Fruit fly (Drosophila melanogaster) whole organism, embryonic: Measurements from ENCODE around the gene GlyRS.

Experiments
- Ada2b ChIP-seq: fragments of 200-800 bp; sonication (Bioruptor generic); IDR thresholded peaks from 2 replicates; pipeline ENCODE4 v1.3.6; 2022; ENCODE audit warnings: missing biosample characterization, missing genetic modification characterization
- BEAF-32 ChIP-seq: fragments of 200-800 bp; sonication (Bioruptor generic); optimal IDR thresholded peaks from 3 replicates; lab custom pipeline; 2017; ENCODE audit warnings: missing biosample characterization, missing genetic modification characterization, mild to moderate bottlenecking, moderate library complexity, missing genetic modification reagents
- Blimp-1 ChIP-seq: fragments of 200-800 bp; sonication (Bioruptor generic); optimal IDR thresholded peaks from 3 replicates; lab custom pipeline; 2018; ENCODE audit warnings: missing biosample characterization, missing genetic modification characterization, mild to moderate bottlenecking, moderate library complexity, missing genetic modification reagents
- CG10274 ChIP-seq: fragments of 200-800 bp; sonication (Bioruptor generic); optimal IDR thresholded peaks from 3 replicates; lab custom pipeline; 2017; ENCODE audit warnings: missing biosample characterization, mild to moderate bottlenecking, missing genetic modification characterization
- CG11695 ChIP-seq: fragments of 200-800 bp; sonication (Bioruptor generic); IDR thresholded peaks from 3 replicates; pipeline ENCODE4 v1.3.6; 2022; ENCODE audit warnings: missing biosample characterization, missing genetic modification characterization
- CG12104 ChIP-seq: fragments of 200-800 bp; sonication (Bioruptor generic); optimal IDR thresholded peaks from 3 replicates; lab custom pipeline; 2016; ENCODE audit warnings: missing biosample characterization, missing genetic modification characterization
- CG13296 ChIP-seq: fragments of 200-800 bp; sonication (Bioruptor generic); optimal IDR thresholded peaks from 3 replicates; lab custom pipeline; 2018; ENCODE audit warnings: missing biosample characterization, mild to moderate bottlenecking, missing genetic modification characterization
- CG14667 ChIP-seq: fragments of 200-800 bp; sonication (Bioruptor generic); IDR thresholded peaks from 2 replicates; pipeline ENCODE4 v1.3.6; 2022; ENCODE audit warnings: missing biosample characterization, missing genetic modification characterization
- CG15479 ChIP-seq: fragments of 200-800 bp; sonication (Bioruptor generic); optimal IDR thresholded peaks from 3 replicates; lab custom pipeline; 2019; ENCODE audit warnings: missing biosample characterization, mild to moderate bottlenecking, missing genetic modification characterization, moderate library complexity
- CG16779 ChIP-seq: fragments of 200-800 bp; sonication (Bioruptor generic); IDR thresholded peaks from 2 replicates; pipeline ENCODE4 v1.3.6; 2022; ENCODE audit warnings: missing biosample characterization, missing genetic modification characterization
- CG16813 ChIP-seq: fragments of 200-800 bp; sonication (Bioruptor generic); IDR thresholded peaks from 3 replicates; pipeline ENCODE4 v1.3.6; 2022; ENCODE audit warnings: missing biosample characterization, missing genetic modification characterization; ENCODE audit not compliant: partially characterized antibody
- CG17359 ChIP-seq: fragments of 200-800 bp; sonication (Bioruptor generic); optimal IDR thresholded peaks from 3 replicates; lab custom pipeline; 2018; ENCODE audit warnings: missing biosample characterization, mild to moderate bottlenecking, missing genetic modification characterization, moderate library complexity
- CG17361 ChIP-seq: fragments of 200-800 bp; sonication (Bioruptor generic); IDR thresholded peaks from 3 replicates; pipeline ENCODE4 v1.3.6; 2022; ENCODE audit warnings: missing biosample characterization, missing genetic modification characterization
- CG2202 ChIP-seq: fragments of 200-800 bp; sonication (Bioruptor generic); optimal IDR thresholded peaks from 2 replicates; lab custom pipeline; 2018; ENCODE audit warnings: missing biosample characterization, mild to moderate bottlenecking, missing genetic modification characterization
- CG30403 ChIP-seq: fragments of 200-800 bp; sonication (Bioruptor generic); optimal IDR thresholded peaks from 3 replicates; lab custom pipeline; 2016; ENCODE audit warnings: missing biosample characterization, missing genetic modification characterization
- CG3847 ChIP-seq: fragments of 200-800 bp; sonication (Bioruptor generic); IDR thresholded peaks from 2 replicates; pipeline ENCODE4 v1.3.6; 2022; ENCODE audit warnings: missing biosample characterization, missing genetic modification characterization
- CG4820 ChIP-seq: fragments of 200-800 bp; sonication (Bioruptor generic); optimal IDR thresholded peaks from 3 replicates; lab custom pipeline; 2016; ENCODE audit warnings: missing biosample characterization, missing genetic modification characterization
- CG5953 ChIP-seq: fragments of 200-800 bp; sonication (Bioruptor generic); IDR thresholded peaks from 2 replicates; pipeline ENCODE4 v1.3.6; 2022; ENCODE audit warnings: missing biosample characterization, missing genetic modification characterization
- CG6254 ChIP-seq: fragments of 200-800 bp; sonication (Bioruptor generic); optimal IDR thresholded peaks from 3 replicates; lab custom pipeline; 2017; ENCODE audit warnings: mild to moderate bottlenecking, missing biosample characterization, missing genetic modification reagents, missing genetic modification characterization
- CG7839 ChIP-seq: fragments of 200-800 bp; sonication (Bioruptor generic); optimal IDR thresholded peaks from 3 replicates; lab custom pipeline; 2018; ENCODE audit warnings: missing biosample characterization, mild to moderate bottlenecking, missing genetic modification characterization, moderate library complexity
- Dbx ChIP-seq: fragments of 200-800 bp; sonication (Bioruptor generic); IDR thresholded peaks from 3 replicates; pipeline ENCODE4 v1.3.6; 2022; ENCODE audit warnings: missing biosample characterization, missing genetic modification characterization
- Deaf1 ChIP-seq: fragments of 200-800 bp; optimal IDR thresholded peaks from 3 replicates; lab custom pipeline; 2019; ENCODE audit warnings: missing biosample characterization, mild to moderate bottlenecking, missing genetic modification characterization, moderate library complexity
- Dfd ChIP-seq, 2 experiments: fragments of >200 bp; optimal IDR thresholded peaks; 2 replicates each; lab custom pipeline; 2017; ENCODE audit warnings: missing biosample characterization in 2 of 2, missing genetic modification characterization in 2 of 2
- Dip2 ChIP-seq: fragments of 200-800 bp; sonication (Bioruptor generic); IDR thresholded peaks from 2 replicates; pipeline ENCODE4 v1.3.6; 2022; ENCODE audit warnings: missing biosample characterization, missing genetic modification characterization
- GATAe ChIP-seq: fragments of 200-800 bp; sonication (Bioruptor generic); conservative IDR thresholded peaks from 2 replicates; pipeline ENCODE4 v1.3.6; 2022; ENCODE audit warnings: missing biosample characterization, missing genetic modification characterization
- HLH4C ChIP-seq: fragments of 200-800 bp; sonication (Bioruptor generic); IDR thresholded peaks from 3 replicates; pipeline ENCODE4 v1.3.6; 2022; ENCODE audit warnings: missing biosample characterization, missing genetic modification characterization; ENCODE audit not compliant: partially characterized antibody
- Hand ChIP-seq: fragments of 200-800 bp; sonication (Bioruptor generic); optimal IDR thresholded peaks from 2 replicates; lab custom pipeline; 2017; ENCODE audit warnings: mild to moderate bottlenecking, missing biosample characterization, missing genetic modification reagents, missing genetic modification characterization
- Hey ChIP-seq: fragments of 200-800 bp; sonication (Bioruptor generic); optimal IDR thresholded peaks from 3 replicates; lab custom pipeline; 2018; ENCODE audit warnings: missing biosample characterization, mild to moderate bottlenecking, missing genetic modification characterization
- Meics ChIP-seq: fragments of 200-800 bp; sonication (Bioruptor generic); optimal IDR thresholded peaks from 2 replicates; lab custom pipeline; 2017; ENCODE audit warnings: missing biosample characterization, mild to moderate bottlenecking, missing genetic modification characterization
- NfI ChIP-seq: fragments of 200-800 bp; sonication (Bioruptor generic); optimal IDR thresholded peaks from 3 replicates; lab custom pipeline; 2018; ENCODE audit warnings: missing biosample characterization, mild to moderate bottlenecking, missing genetic modification characterization, moderate library complexity
- Rfx ChIP-seq: fragments of 200-800 bp; sonication (Bioruptor generic); IDR thresholded peaks from 2 replicates; pipeline ENCODE4 v1.3.6; 2022; ENCODE audit warnings: missing biosample characterization, missing genetic modification characterization
- Sin3A ChIP-seq: fragments of >200 bp; optimal IDR thresholded peaks from 2 replicates; lab custom pipeline; 2018
- Sox100B ChIP-seq: fragments of 200-800 bp; sonication (Bioruptor generic); optimal IDR thresholded peaks from 3 replicates; lab custom pipeline; 2018; ENCODE audit warnings: missing biosample characterization, mild to moderate bottlenecking, missing genetic modification characterization
- aop ChIP-seq: fragments of 200-800 bp; sonication (Bioruptor generic); IDR thresholded peaks from 2 replicates; pipeline ENCODE4 v1.3.6; 2022; ENCODE audit warnings: missing biosample characterization, missing genetic modification characterization
- ash1 ChIP-seq: fragments of 200-800 bp; sonication (Bioruptor generic); optimal IDR thresholded peaks from 2 replicates; lab custom pipeline; 2018; ENCODE audit warnings: missing biosample characterization, mild to moderate bottlenecking, missing genetic modification characterization
- ems ChIP-seq: fragments of 200-800 bp; sonication (Bioruptor generic); optimal IDR thresholded peaks from 3 replicates; lab custom pipeline; 2016; ENCODE audit warnings: missing biosample characterization, missing genetic modification characterization
- eve ChIP-seq, 2 experiments: fragments of >200 bp; optimal IDR thresholded peaks; 2 replicates each; lab custom pipeline; 2017; ENCODE audit warnings: missing biosample characterization in 2 of 2, missing genetic modification characterization in 2 of 2
- fru ChIP-seq: fragments of >200 bp; optimal IDR thresholded peaks from 2 replicates; lab custom pipeline; 2017
- gcm2 ChIP-seq: fragments of 200-800 bp; sonication (Bioruptor generic); optimal IDR thresholded peaks from 2 replicates; lab custom pipeline; 2016; ENCODE audit warnings: missing biosample characterization, missing genetic modification characterization
- gsb ChIP-seq: fragments of 200-800 bp; sonication (Bioruptor generic); IDR thresholded peaks from 2 replicates; pipeline ENCODE4 v1.3.6; 2022; ENCODE audit warnings: missing biosample characterization, missing genetic modification characterization
- hb ChIP-seq: fragments of 200-800 bp; sonication (Bioruptor generic); IDR thresholded peaks from 3 replicates; pipeline ENCODE4 v1.3.6; 2022; ENCODE audit warnings: missing biosample characterization, missing genetic modification characterization; ENCODE audit not compliant: partially characterized antibody
- hkb ChIP-seq, 2 experiments: fragments of 200-800 bp in 1 of 2; fragments of >200 bp in 1 of 2; sonication (Bioruptor generic) in 1 of 2; IDR thresholded peaks in 1 of 2; optimal IDR thresholded peaks in 1 of 2; 2 replicates each; pipeline versions ENCODE4 v1.3.6 to Lab custom; 2017 to 2022; ENCODE audit warnings: missing biosample characterization in 1 of 2, missing genetic modification characterization in 1 of 2
- kay ChIP-seq: fragments of 200-800 bp; sonication (Bioruptor generic); optimal IDR thresholded peaks from 2 replicates; lab custom pipeline; 2016; ENCODE audit warnings: missing biosample characterization, missing genetic modification characterization
- mirr ChIP-seq: fragments of 200-800 bp; sonication (Bioruptor generic); optimal IDR thresholded peaks from 3 replicates; lab custom pipeline; 2018; ENCODE audit warnings: missing biosample characterization, mild to moderate bottlenecking, missing genetic modification characterization
- nmo ChIP-seq: fragments of 200-800 bp; sonication (Bioruptor generic); optimal IDR thresholded peaks from 2 replicates; lab custom pipeline; 2018; ENCODE audit warnings: missing biosample characterization, mild to moderate bottlenecking, missing genetic modification characterization, moderate library complexity
- pb ChIP-seq: fragments of 200-800 bp; sonication (Bioruptor generic); optimal IDR thresholded peaks from 3 replicates; lab custom pipeline; 2016; ENCODE audit warnings: missing biosample characterization, missing genetic modification characterization
- rib ChIP-seq: fragments of 200-800 bp; sonication (Bioruptor generic); IDR thresholded peaks from 2 replicates; pipeline ENCODE4 v1.3.6; 2022; ENCODE audit warnings: missing biosample characterization, missing genetic modification characterization
- sna ChIP-seq: fragments of 200-800 bp; sonication (Bioruptor generic); IDR thresholded peaks from 2 replicates; pipeline ENCODE4 v1.3.6; 2022; ENCODE audit warnings: missing biosample characterization, missing genetic modification characterization; ENCODE audit not compliant: partially characterized antibody
- tap ChIP-seq: fragments of 200-800 bp; optimal IDR thresholded peaks from 3 replicates; lab custom pipeline; 2019; ENCODE audit warnings: missing biosample characterization, mild to moderate bottlenecking, missing genetic modification characterization, moderate library complexity
- twi ChIP-seq: fragments of 200-800 bp; optimal IDR thresholded peaks from 2 replicates; lab custom pipeline; 2019; ENCODE audit warnings: missing biosample characterization, mild to moderate bottlenecking, missing genetic modification characterization, moderate library complexity
- tx ChIP-seq: fragments of 200-800 bp; sonication (Bioruptor generic); optimal IDR thresholded peaks from 2 replicates; lab custom pipeline; 2016; ENCODE audit warnings: missing biosample characterization, missing genetic modification characterization

Gene GlyRS

dm6 chr3L:15089083-15089704 lies 5.7 kb upstream of the GlyRS start (continued):
- no peak for TF ChIP-seq CG12104 (GFP tag; lab: Kevin White, UChicago)
- no peak for TF ChIP-seq BEAF-32 (GFP tag; lab: Kevin White, UChicago)
- TF ChIP-seq Rfx (GFP tag; lab: Robert Waterston, UW): no peak
- no peak for TF ChIP-seq Dbx
- no peak for TF ChIP-seq CG2202 (tag; lab: Kevin White, UChicago)
- TF ChIP-seq CG15479 (GFP tag; lab: Kevin White, UChicago): no peak
- no peak for TF ChIP-seq gcm2
- 0 out of 3 replicates have a peak, but pooled peaks have one; percentile 15 for TF ChIP-seq CG17361 (GFP tag; lab: Robert Waterston, UW)
- TF ChIP-seq CG16779: no peak
- peak; percentile 82 for TF ChIP-seq Blimp-1 (GFP tag; lab: Kevin White, UChicago)
- TF ChIP-seq Sox100B (GFP tag; lab: Kevin White, UChicago): peak; percentile 37
- TF ChIP-seq tap: peak; percentile 43
- TF ChIP-seq hb (GFP tag; lab: Robert Waterston, UW): no peak
- no peak for TF ChIP-seq kay (GFP tag; lab: Kevin White, UChicago)
- TF ChIP-seq HLH4C (GFP tag; lab: Robert Waterston, UW): no peak
- TF ChIP-seq Meics (GFP tag; lab: Kevin White, UChicago): peak; percentile 15
- TF ChIP-seq pb (GFP tag; lab: Kevin White, UChicago): no peak
- TF ChIP-seq eve (GFP tag; optimal IDR thresholded peaks at IDR 0.05; lab: Kevin White, UChicago): no peak
- no peak for TF ChIP-seq CG5953
- no peak for TF ChIP-seq mirr (GFP tag; lab: Kevin White, UChicago)
- no peak for TF ChIP-seq fru (lab: Kevin White, UChicago)
- TF ChIP-seq ash1: no peak
- no peak for TF ChIP-seq sna
- no peak for TF ChIP-seq hkb (optimal IDR thresholded peaks at IDR 0.05; lab: Kevin White, UChicago)
- no peak for TF ChIP-seq hkb (GFP tag; IDR thresholded peaks at IDR 0.05; lab: Robert Waterston, UW)
- peak; percentile 57 for TF ChIP-seq CG7839 (tag; lab: Kevin White, UChicago)
- no peak for TF ChIP-seq Ada2b (GFP tag; lab: Robert Waterston, UW)
- TF ChIP-seq CG10274 (GFP tag; lab: Kevin White, UChicago): no peak
- TF ChIP-seq Dip2 (GFP tag; lab: Robert Waterston, UW): no peak
- TF ChIP-seq rib: no peak
- TF ChIP-seq aop (GFP tag; lab: Robert Waterston, UW): no peak
- no peak for TF ChIP-seq Dfd (GFP tag; optimal IDR thresholded peaks at IDR 0.05; lab: Kevin White, UChicago)
- TF ChIP-seq CG11695: no peak; the same call in 2 of the 3 replicates
- TF ChIP-seq NfI: no peak
- TF ChIP-seq GATAe (GFP tag; lab: Robert Waterston, UW): no peak
- TF ChIP-seq CG4820 (GFP tag; lab: Kevin White, UChicago): no peak
- TF ChIP-seq Hey (tag; lab: Kevin White, UChicago): no peak
- TF ChIP-seq CG17359 (tag; lab: Kevin White, UChicago): peak; percentile 19
- TF ChIP-seq Sin3A (lab: Kevin White, UChicago): no peak
- TF ChIP-seq CG14667: no peak
- TF ChIP-seq CG30403 (GFP tag; lab: Kevin White, UChicago): no peak
- peak; percentile 18 for TF ChIP-seq CG13296 (GFP tag; lab: Kevin White, UChicago)
- TF ChIP-seq CG16813 (GFP tag; lab: Robert Waterston, UW): no peak
- TF ChIP-seq gsb (GFP tag; lab: Robert Waterston, UW): no peak
- TF ChIP-seq nmo: no peak
- TF ChIP-seq Hand: no peak
- TF ChIP-seq CG3847 (GFP tag; lab: Robert Waterston, UW): no peak
- TF ChIP-seq CG6254 (GFP tag; lab: Kevin White, UChicago): no peak
- no peak for TF ChIP-seq twi (tag; lab: Kevin White, UChicago)
- no peak for TF ChIP-seq Deaf1 (tag; lab: Kevin White, UChicago)
- TF ChIP-seq ems: no peak
- TF ChIP-seq tx: no peak
